Fruit fly (Drosophila melanogaster): Measurements from ENCODE around the gene CG10011.

Gene CG10011

dm6 chr3R:28572692-28573643 lies 61.9 kb downstream of the CG10011 start:
- TF ChIP-seq tai (GFP tag; optimal IDR thresholded peaks at IDR 0.05) (no peak), fru (GFP tag; optimal IDR thresholded peaks at IDR 0.05) (no peak), dl (GFP tag; optimal IDR thresholded peaks at IDR 0.05; ENCODE audit: insufficient read depth in 1 of 2, partially characterized antibody in 2 of 2) (no peak), woc (GFP tag; optimal IDR thresholded peaks at IDR 0.05) (peak; percentile 16)

- TF ChIP-seq Dif (GFP tag; optimal IDR thresholded peaks at IDR 0.05; ENCODE audit: partially characterized antibody) (no peak), tai (GFP tag; optimal IDR thresholded peaks at IDR 0.05) (no peak), OdsH (GFP tag; optimal IDR thresholded peaks at IDR 0.05) (no peak), CG9705 (GFP tag; optimal IDR thresholded peaks at IDR 0.05) (no peak), h (GFP tag; optimal IDR thresholded peaks at IDR 0.05) (no peak), rgr (GFP tag; optimal IDR thresholded peaks at IDR 0.05) (no peak), br (GFP tag; optimal IDR thresholded peaks at IDR 0.05) (no peak), usp (GFP tag; optimal IDR thresholded peaks at IDR 0.05) (no peak), sv (GFP tag; optimal IDR thresholded peaks at IDR 0.05) (no peak), Jra (GFP tag; optimal IDR thresholded peaks at IDR 0.05) (no peak), brk (GFP tag; optimal IDR thresholded peaks at IDR 0.05) (no peak), psq (GFP tag; optimal IDR thresholded peaks at IDR 0.05) (no peak), Rel (GFP tag; optimal IDR thresholded peaks at IDR 0.05) (no peak), Rel (tag; optimal IDR thresholded peaks at IDR 0.05) (no peak), fru (GFP tag; optimal IDR thresholded peaks at IDR 0.05) (no peak), N (GFP tag; optimal IDR thresholded peaks at IDR 0.05) (no peak), foxo (GFP tag; optimal IDR thresholded peaks at IDR 0.05) (no peak), CrebA (GFP tag; optimal IDR thresholded peaks at IDR 0.05; ENCODE audit: borderline replicate concordance) (no peak)
Observed at dm6 chr3R:28570805-28571204, 64.1 kb downstream of the CG10011 start.

- TF ChIP-seq rgr (GFP tag; optimal IDR thresholded peaks at IDR 0.05) (no peak), CG9705 (GFP tag; optimal IDR thresholded peaks at IDR 0.05) (no peak), Hr78 (GFP tag; optimal IDR thresholded peaks at IDR 0.05) (no peak), Rel (GFP tag; optimal IDR thresholded peaks at IDR 0.05) (no peak), Rel (tag; optimal IDR thresholded peaks at IDR 0.05) (no peak), psq (GFP tag; optimal IDR thresholded peaks at IDR 0.05) (no peak), sv (GFP tag; optimal IDR thresholded peaks at IDR 0.05) (no peak), h (GFP tag; optimal IDR thresholded peaks at IDR 0.05) (no peak), woc (GFP tag; optimal IDR thresholded peaks at IDR 0.05) (no peak), sage (GFP tag; optimal IDR thresholded peaks at IDR 0.05) (no peak), Hr83 (GFP tag; optimal IDR thresholded peaks at IDR 0.05; ENCODE audit: poor library complexity, severe bottlenecking) (no peak), br (GFP tag; optimal IDR thresholded peaks at IDR 0.05) (no peak), fru (GFP tag; optimal IDR thresholded peaks at IDR 0.05) (no peak), Jra (GFP tag; optimal IDR thresholded peaks at IDR 0.05) (no peak), Dif (GFP tag; optimal IDR thresholded peaks at IDR 0.05; ENCODE audit: partially characterized antibody) (no peak), Hnf4 (GFP tag; optimal IDR thresholded peaks at IDR 0.05) (no peak), dsf (GFP tag; optimal IDR thresholded peaks at IDR 0.05; ENCODE audit: borderline replicate concordance) (no peak), Sp1 (GFP tag; optimal IDR thresholded peaks at IDR 0.05) (no peak), Dfd (GFP tag; optimal IDR thresholded peaks at IDR 0.05) (no peak), GATAd (GFP tag; optimal IDR thresholded peaks at IDR 0.05) (no peak), usp (GFP tag; optimal IDR thresholded peaks at IDR 0.05) (no peak)
Observed at dm6 chr3R:28569529-28570175, 65.2 kb downstream of the CG10011 start.

- no peak for TF ChIP-seq lola (GFP tag; optimal IDR thresholded peaks at IDR 0.05)
- no peak for TF ChIP-seq Sp1 (GFP tag; optimal IDR thresholded peaks at IDR 0.05)
- TF ChIP-seq dmrt93B (GFP tag; optimal IDR thresholded peaks at IDR 0.05): no peak
- TF ChIP-seq pan (optimal IDR thresholded peaks at IDR 0.05): no peak
- TF ChIP-seq Rel (GFP tag; optimal IDR thresholded peaks at IDR 0.05): no peak
- no peak for TF ChIP-seq Rel (tag; optimal IDR thresholded peaks at IDR 0.05)
- no peak for TF ChIP-seq rgr (GFP tag; optimal IDR thresholded peaks at IDR 0.05)
- TF ChIP-seq Vsx2 (GFP tag; optimal IDR thresholded peaks at IDR 0.05; ENCODE audit: partially characterized antibody): no peak
- no peak for TF ChIP-seq woc (GFP tag; optimal IDR thresholded peaks at IDR 0.05)
- no peak for TF ChIP-seq dsf (GFP tag; optimal IDR thresholded peaks at IDR 0.05; ENCODE audit: borderline replicate concordance)
- TF ChIP-seq Hnf4 (GFP tag; optimal IDR thresholded peaks at IDR 0.05): no peak
- TF ChIP-seq usp (GFP tag; optimal IDR thresholded peaks at IDR 0.05): no peak
- TF ChIP-seq br (GFP tag; optimal IDR thresholded peaks at IDR 0.05): no peak
- TF ChIP-seq CrebA (GFP tag; optimal IDR thresholded peaks at IDR 0.05; ENCODE audit: borderline replicate concordance): no peak
- no peak for TF ChIP-seq fru (GFP tag; optimal IDR thresholded peaks at IDR 0.05)
Observed at dm6 chr3R:28568095-28568750, 66.7 kb downstream of the CG10011 start.
